Worm (Caenorhabditis elegans) whole organism, mixed stage, embryonic: Measurements from ENCODE around the gene fbxa-108.

Source experiments
- ceh-39 ChIP-seq: fragments of 150-350 bp; optimal IDR thresholded peaks from 2 replicates; lab custom pipeline; 2014; ENCODE audit warnings: missing biosample characterization, missing genetic modification characterization
- ces-1 ChIP-seq: fragments of 150-350 bp; optimal IDR thresholded peaks from 2 replicates; lab custom pipeline; 2014; ENCODE audit warnings: missing biosample characterization, missing genetic modification reagents, missing genetic modification characterization
- elt-1 ChIP-seq: sonication (generic microtip); optimal IDR thresholded peaks from 2 replicates; lab custom pipeline; 2017; ENCODE audit warnings: missing genetic modification characterization, mild to moderate bottlenecking, missing compliant biosample characterization, antibody characterized with exemption, moderate library complexity, borderline replicate concordance; ENCODE audit not compliant: insufficient read depth
- elt-3 ChIP-seq: fragments of 150-350 bp; optimal IDR thresholded peaks from 2 replicates; lab custom pipeline; 2014; ENCODE audit warnings: missing biosample characterization, missing genetic modification characterization
- lin-13 ChIP-seq: fragments of 150-350 bp; optimal IDR thresholded peaks from 2 replicates; lab custom pipeline; 2014; ENCODE audit warnings: missing biosample characterization, missing genetic modification characterization
- nhr-12 ChIP-seq: fragments of 150-350 bp; optimal IDR thresholded peaks from 2 replicates; lab custom pipeline; 2014; ENCODE audit warnings: missing biosample characterization, missing genetic modification characterization
- nhr-237 ChIP-seq: fragments of 150-350 bp; optimal IDR thresholded peaks from 2 replicates; lab custom pipeline; 2014; ENCODE audit warnings: missing biosample characterization, missing genetic modification characterization
- pha-4 ChIP-seq: fragments of 150-350 bp; optimal IDR thresholded peaks from 2 replicates; lab custom pipeline; 2018; ENCODE audit warnings: missing biosample characterization, missing genetic modification reagents, missing genetic modification characterization
- sptf-1 ChIP-seq: sonication (generic microtip); optimal IDR thresholded peaks from 2 replicates; lab custom pipeline; 2017; ENCODE audit warnings: mild to moderate bottlenecking, missing genetic modification characterization, moderate library complexity, missing compliant biosample characterization
- unc-120 ChIP-seq: sonication (generic microtip); optimal IDR thresholded peaks from 2 replicates; lab custom pipeline; 2017; ENCODE audit warnings: missing genetic modification characterization, missing compliant biosample characterization; ENCODE audit not compliant: poor library complexity, severe bottlenecking
- ztf-11 ChIP-seq: fragments of 150-350 bp; optimal IDR thresholded peaks from 2 replicates; lab custom pipeline; 2014; ENCODE audit warnings: missing biosample characterization, missing genetic modification characterization

DNA sequence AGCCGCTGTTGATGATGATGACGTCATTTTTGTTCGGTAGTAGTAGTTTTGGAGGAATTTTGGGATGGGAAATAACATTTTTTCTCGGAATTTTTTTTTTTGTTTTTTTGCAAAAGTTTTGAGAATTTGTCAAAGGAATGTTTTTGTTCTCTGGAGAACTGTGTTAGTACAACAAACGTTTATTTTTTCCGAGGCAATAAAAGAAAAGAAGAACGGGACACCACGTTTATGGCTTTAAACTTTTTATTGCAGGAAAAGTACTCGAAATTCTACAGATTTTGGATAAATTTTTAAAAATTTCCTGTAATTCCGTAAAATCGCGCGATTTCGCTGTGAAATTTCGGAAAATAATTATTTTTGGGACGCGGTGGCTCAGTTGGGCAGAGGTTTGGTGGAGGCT lies 31.7 kb upstream of the fbxa-108 start, which contains the start of gene F59A1.13:
- TF ChIP-seq nhr-237 (tag; lab: Kevin White, UChicago) (no peak), pha-4 (tag; lab: Kevin White, UChicago) (no peak), elt-1 (no peak), unc-120 (tag; lab: Kevin White, UChicago) (no peak), ztf-11 (tag; lab: Kevin White, UChicago) (no peak), nhr-12 (tag; lab: Kevin White, UChicago) (no peak), ces-1 (no peak), lin-13 (tag; lab: Kevin White, UChicago) (no peak), elt-3 (tag; lab: Kevin White, UChicago) (no peak), sptf-1 (tag; lab: Kevin White, UChicago) (no peak), ceh-39 (tag; lab: Kevin White, UChicago) (no peak)
